Fruit fly (Drosophila melanogaster): ENCODE results near the gene Dyro.

Dyro gene

dm6 chr3L:11310728-11311127, 15.0 kb upstream of the Dyro start (continued):
- no peak for TF ChIP-seq Stat92E (GFP tag; optimal IDR thresholded peaks at IDR 0.05)
- no peak for TF ChIP-seq CG14050 (GFP tag; IDR thresholded peaks at IDR 0.05)
- TF ChIP-seq Meics (GFP tag; optimal IDR thresholded peaks at IDR 0.05), result peak; percentile 22
- no peak for TF ChIP-seq ranshi (GFP tag; IDR thresholded peaks at IDR 0.05)
- TF ChIP-seq CG8281 (tag; optimal IDR thresholded peaks at IDR 0.05), result no peak
- TF ChIP-seq CG10979 (tag; optimal IDR thresholded peaks at IDR 0.05), result peak; percentile 20
- TF ChIP-seq ara (GFP tag; IDR thresholded peaks at IDR 0.05), result no peak
- peak; percentile 42 for TF ChIP-seq Sox102F (GFP tag; optimal IDR thresholded peaks at IDR 0.05)
- TF ChIP-seq Fer1 (GFP tag; optimal IDR thresholded peaks at IDR 0.05), result peak; percentile 21
- TF ChIP-seq CG7556 (GFP tag; optimal IDR thresholded peaks at IDR 0.05), result peak; percentile 41
- TF ChIP-seq CG7963 (GFP tag; IDR thresholded peaks at IDR 0.05; ENCODE audit: partially characterized antibody), result no peak
- TF ChIP-seq CG31441 (GFP tag; IDR thresholded peaks at IDR 0.05), result peak; percentile 22; the same call in 1 of the 2 replicates
- no peak for TF ChIP-seq wek (GFP tag; optimal IDR thresholded peaks at IDR 0.05)
- TF ChIP-seq twi (tag; optimal IDR thresholded peaks at IDR 0.05), result no peak
- TF ChIP-seq CG2889 (GFP tag; IDR thresholded peaks at IDR 0.05), result no peak
- peak; percentile 43 for TF ChIP-seq Sox100B (GFP tag; optimal IDR thresholded peaks at IDR 0.05)
- TF ChIP-seq CG11504 (tag; optimal IDR thresholded peaks at IDR 0.05), result peak; percentile 36
- peak; percentile 49 for TF ChIP-seq CG2712 (tag; optimal IDR thresholded peaks at IDR 0.05)
- no peak for TF ChIP-seq gfzf (GFP tag; optimal IDR thresholded peaks at IDR 0.05)
- no peak for TF ChIP-seq Hey (tag; optimal IDR thresholded peaks at IDR 0.05)
- TF ChIP-seq lab (GFP tag; optimal IDR thresholded peaks at IDR 0.05), result peak; percentile 37
- no peak for TF ChIP-seq Lpt (GFP tag; optimal IDR thresholded peaks at IDR 0.05)
- no peak for TF ChIP-seq D (optimal IDR thresholded peaks at IDR 0.05)
- TF ChIP-seq D (GFP tag; optimal IDR thresholded peaks at IDR 0.05), result no peak
- TF ChIP-seq CG14965 (GFP tag; optimal IDR thresholded peaks at IDR 0.05; ENCODE audit: borderline replicate concordance), result no peak
- no peak for TF ChIP-seq hb (GFP tag; IDR thresholded peaks at IDR 0.05; ENCODE audit: partially characterized antibody)
- peak; percentile 16 for TF ChIP-seq Asciz (GFP tag; optimal IDR thresholded peaks at IDR 0.05)
- TF ChIP-seq CG10209 (GFP tag; optimal IDR thresholded peaks at IDR 0.05), result peak; percentile 14
- peak; percentile 43 for TF ChIP-seq Blimp-1 (GFP tag; optimal IDR thresholded peaks at IDR 0.05)
- TF ChIP-seq CG12391 (tag; optimal IDR thresholded peaks at IDR 0.05), result peak; percentile 11
- TF ChIP-seq CG2678 (tag; optimal IDR thresholded peaks at IDR 0.05), result peak; percentile 58
- TF ChIP-seq CoRest (tag; optimal IDR thresholded peaks at IDR 0.05), result peak; percentile 12
- no peak for TF ChIP-seq CG11560 (tag; IDR thresholded peaks at IDR 0.05)
- TF ChIP-seq CG7928 (GFP tag; optimal IDR thresholded peaks at IDR 0.05), result no peak
- TF ChIP-seq Ssrp (tag; optimal IDR thresholded peaks at IDR 0.05), result peak; percentile 3
- no peak for TF ChIP-seq repo (GFP tag; optimal IDR thresholded peaks at IDR 0.05)
- TF ChIP-seq tna (GFP tag; IDR thresholded peaks at IDR 0.05; ENCODE audit: partially characterized antibody), result no peak
- no peak for TF ChIP-seq B-H2 (GFP tag; optimal IDR thresholded peaks at IDR 0.05)
- TF ChIP-seq Bgb (GFP tag; IDR thresholded peaks at IDR 0.05; ENCODE audit: partially characterized antibody), result no peak
- no peak for TF ChIP-seq Hand (GFP tag; optimal IDR thresholded peaks at IDR 0.05)
- no peak for TF ChIP-seq sens (GFP tag)
- TF ChIP-seq YL-1 (GFP tag; optimal IDR thresholded peaks at IDR 0.05), result no peak
- TF ChIP-seq Hr51 (GFP tag; optimal IDR thresholded peaks at IDR 0.05), result peak in 1 of 2 experiments; percentile 30
- TF ChIP-seq Atf3 (GFP tag; optimal IDR thresholded peaks at IDR 0.05), result no peak
- TF ChIP-seq nerfin-2 (GFP tag; IDR thresholded peaks at IDR 0.05; ENCODE audit: partially characterized antibody), result no peak
- peak; percentile 11 for TF ChIP-seq CG13775 (GFP tag; optimal IDR thresholded peaks at IDR 0.05)
- no peak for TF ChIP-seq CG18476 (GFP tag; optimal IDR thresholded peaks at IDR 0.05)
- TF ChIP-seq kay (GFP tag; optimal IDR thresholded peaks at IDR 0.05), result no peak
- peak; percentile 1 for TF ChIP-seq CG15269 (tag; optimal IDR thresholded peaks at IDR 0.05)

Data from whole organism, embryonic.